Worm (Caenorhabditis elegans) whole organism, mixed stage, embryonic: ENCODE results near the gene eel-1.

Experiments used
- elt-3 ChIP-seq: fragments of 150-350 bp; optimal IDR thresholded peaks from 2 replicates; lab custom pipeline; 2014; ENCODE audit warnings: missing biosample characterization, missing genetic modification characterization
- flh-1 ChIP-seq: fragments of 200-800 bp; sonication (Bioruptor generic); optimal IDR thresholded peaks from 2 replicates; lab custom pipeline; 2018; ENCODE audit warnings: mild to moderate bottlenecking, missing genetic modification characterization, moderate library complexity, missing compliant biosample characterization
- mep-1 ChIP-seq: fragments of 150-350 bp; optimal IDR thresholded peaks from 2 replicates; lab custom pipeline; 2017; ENCODE audit warnings: missing biosample characterization, missing genetic modification reagents, missing genetic modification characterization, inconsistent platforms
- nhr-237 ChIP-seq: fragments of 150-350 bp; optimal IDR thresholded peaks from 2 replicates; lab custom pipeline; 2014; ENCODE audit warnings: missing biosample characterization, missing genetic modification characterization
- nhr-28 ChIP-seq: fragments of 150-350 bp; optimal IDR thresholded peaks from 2 replicates; lab custom pipeline; 2014; ENCODE audit warnings: missing biosample characterization, missing genetic modification characterization
- nhr-76 ChIP-seq: sonication (generic microtip); optimal IDR thresholded peaks from 2 replicates; lab custom pipeline; 2017; ENCODE audit warnings: missing biosample characterization, missing genetic modification characterization
- snpc-4 ChIP-seq: fragments of 150-350 bp; optimal IDR thresholded peaks from 2 replicates; lab custom pipeline; 2014; ENCODE audit warnings: missing biosample characterization, missing genetic modification characterization
- unc-62 ChIP-seq: fragments of 150-350 bp; optimal IDR thresholded peaks from 2 replicates; lab custom pipeline; 2014; ENCODE audit warnings: missing biosample characterization, missing genetic modification reagents, missing genetic modification characterization
- ztf-11 ChIP-seq: fragments of 150-350 bp; optimal IDR thresholded peaks from 2 replicates; lab custom pipeline; 2014; ENCODE audit warnings: missing biosample characterization, missing genetic modification characterization

DNA sequence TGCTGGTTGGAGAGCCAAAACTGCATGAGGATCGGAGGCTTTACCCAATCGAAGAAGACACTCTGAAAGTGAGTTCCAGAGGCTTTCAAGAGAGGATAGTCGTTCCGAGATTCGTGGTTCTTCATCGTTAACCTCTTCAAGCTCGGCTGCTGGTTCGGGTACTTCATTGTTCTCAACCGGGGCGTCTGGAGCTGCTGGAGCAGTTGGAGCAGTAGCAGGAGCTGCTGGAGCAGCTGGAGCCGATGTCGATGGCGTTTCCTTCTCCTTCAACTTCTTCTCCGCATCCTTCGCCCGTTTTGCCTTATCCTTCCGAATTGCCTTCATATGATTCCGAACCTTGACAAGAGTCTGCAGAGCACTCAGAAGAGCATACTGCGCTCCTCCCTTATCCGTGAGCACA is 14.5 kb downstream of the eel-1 start:
- TF ChIP-seq unc-62 (GFP tag; lab: Kevin White, UChicago) (no peak), nhr-237 (tag; lab: Kevin White, UChicago) (no peak), mep-1 (tag; lab: Kevin White, UChicago) (no peak), nhr-28 (tag; lab: Kevin White, UChicago) (no peak), ztf-11 (no peak), nhr-76 (tag; lab: Kevin White, UChicago) (no peak), snpc-4 (tag; lab: Kevin White, UChicago) (no peak), elt-3 (tag; lab: Kevin White, UChicago) (no peak), flh-1 (GFP tag; lab: Kevin White, UChicago) (no peak)
